Fruit fly (Drosophila melanogaster) whole organism, wandering third instar larva: Measurements from ENCODE around the gene Cp7Fa.

Experiments
- Dif ChIP-seq: fragments of 200-275, 200-300 bp; sonication (Bioruptor generic); optimal IDR thresholded peaks from 2 replicates; lab custom pipeline; 2018; ENCODE audit warnings: missing biosample characterization, missing genetic modification characterization; ENCODE audit not compliant: partially characterized antibody
- GATAd ChIP-seq: sonication (Bioruptor generic); optimal IDR thresholded peaks from 2 replicates; lab custom pipeline; 2016; ENCODE audit warnings: missing biosample characterization, missing genetic modification characterization
- HLH106 ChIP-seq: fragments of 200-800 bp; optimal IDR thresholded peaks from 3 replicates; lab custom pipeline; 2019; ENCODE audit warnings: missing biosample characterization, mild to moderate bottlenecking, missing genetic modification characterization, moderate library complexity
- Hr78 ChIP-seq: fragments of >200 bp; optimal IDR thresholded peaks from 2 replicates; lab custom pipeline; 2017; ENCODE audit warnings: missing biosample characterization, missing genetic modification characterization
- Myc ChIP-seq: fragments of >200 bp; optimal IDR thresholded peaks from 2 replicates; lab custom pipeline; 2017
- dmrt93B ChIP-seq: fragments of 200-800 bp; sonication (Bioruptor generic); optimal IDR thresholded peaks from 2 replicates; lab custom pipeline; 2018; ENCODE audit warnings: missing biosample characterization, mild to moderate bottlenecking, missing genetic modification characterization
- pan ChIP-seq: fragments of >200 bp; optimal IDR thresholded peaks from 2 replicates; lab custom pipeline; 2017
- sage ChIP-seq: fragments of 200-800 bp; sonication (Bioruptor generic); optimal IDR thresholded peaks from 2 replicates; lab custom pipeline; 2016; ENCODE audit warnings: missing biosample characterization, mild to moderate bottlenecking, missing genetic modification characterization
- tai ChIP-seq: sonication (Bioruptor generic); optimal IDR thresholded peaks from 2 replicates; lab custom pipeline; 2016; ENCODE audit warnings: missing biosample characterization, missing genetic modification characterization
- usp ChIP-seq: fragments of >200 bp; optimal IDR thresholded peaks from 2 replicates; lab custom pipeline; 2017; ENCODE audit warnings: missing biosample characterization, missing genetic modification characterization

DNA sequence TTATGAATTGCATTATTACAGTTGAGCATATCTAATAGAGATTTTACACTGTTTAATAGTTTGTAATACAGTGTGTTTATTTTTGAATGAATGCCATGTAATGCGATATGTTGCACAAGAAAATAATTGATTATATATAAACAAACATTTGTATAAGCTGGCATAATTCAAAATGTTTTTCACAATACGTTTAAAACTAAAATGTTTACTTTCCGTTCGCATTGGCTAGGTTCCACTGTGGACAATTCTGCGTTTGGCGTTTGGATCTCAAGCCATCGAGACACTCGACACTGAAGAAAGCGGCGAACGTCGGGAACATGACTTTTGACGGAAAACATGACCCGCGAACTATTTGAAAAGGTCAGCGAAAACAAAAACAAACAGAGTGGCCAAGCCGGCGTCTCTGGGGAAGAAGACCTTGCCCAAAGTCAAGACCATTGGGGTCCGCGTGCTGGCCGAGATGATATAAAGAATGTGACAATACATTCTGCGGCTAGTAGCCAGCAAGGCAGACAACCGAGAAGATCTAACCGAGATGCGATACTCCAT lies 2.7 kb downstream of the Cp7Fa start, which contains the start of gene Cp7Fb:
- TF ChIP-seq tai (no peak), pan (lab: Kevin White, UChicago) (no peak), HLH106 (no peak), dmrt93B (GFP tag; lab: Kevin White, UChicago) (no peak), usp (GFP tag; lab: Kevin White, UChicago) (no peak), Myc (lab: Kevin White, UChicago) (no peak), Dif (GFP tag; lab: Kevin White, UChicago) (no peak), Hr78 (no peak), GATAd (GFP tag; lab: Kevin White, UChicago) (no peak), sage (GFP tag; lab: Kevin White, UChicago) (no peak)
